Fruit fly (Drosophila melanogaster) whole organism, embryonic: Measurements from ENCODE around the gene CG8135.

Source experiments
- Asciz ChIP-seq: fragments of 200-800 bp; sonication (Bioruptor generic); optimal IDR thresholded peaks from 2 replicates; lab custom pipeline; 2017; ENCODE audit warnings: missing biosample characterization, mild to moderate bottlenecking, missing genetic modification characterization, missing genetic modification reagents
- Atf6 ChIP-seq: fragments of 200-800 bp; sonication (Bioruptor generic); IDR thresholded peaks from 2 replicates; pipeline ENCODE4 v1.3.6; 2022; ENCODE audit warnings: missing biosample characterization, missing genetic modification characterization
- Bteb2 ChIP-seq: fragments of 200-800 bp; sonication (Bioruptor generic); optimal IDR thresholded peaks from 2 replicates; lab custom pipeline; 2016; ENCODE audit warnings: missing biosample characterization, missing genetic modification characterization
- CG10267 ChIP-seq: fragments of 200-800 bp; sonication (Bioruptor generic); optimal IDR thresholded peaks from 2 replicates; lab custom pipeline; 2018; ENCODE audit warnings: missing biosample characterization, mild to moderate bottlenecking, missing genetic modification characterization, moderate library complexity
- CG10959 ChIP-seq: fragments of 200-800 bp; sonication (Bioruptor generic); IDR thresholded peaks from 2 replicates; pipeline ENCODE4 v1.3.6; 2022; ENCODE audit warnings: missing biosample characterization, missing genetic modification characterization
- CG14050 ChIP-seq: fragments of 200-800 bp; sonication (Bioruptor generic); IDR thresholded peaks from 3 replicates; pipeline ENCODE4 v1.3.6; 2022; ENCODE audit warnings: missing biosample characterization, missing genetic modification characterization
- CG14441 ChIP-seq: fragments of 200-800 bp; sonication (Bioruptor generic); IDR thresholded peaks from 2 replicates; pipeline ENCODE4 v1.3.6; 2022; ENCODE audit warnings: missing biosample characterization, missing genetic modification characterization
- CG15269 ChIP-seq: fragments of 200-800 bp; sonication (Bioruptor generic); optimal IDR thresholded peaks from 2 replicates; lab custom pipeline; 2018; ENCODE audit warnings: missing biosample characterization, mild to moderate bottlenecking, missing genetic modification characterization, moderate library complexity
- CG1529 ChIP-seq: fragments of 200-800 bp; sonication (Bioruptor generic); optimal IDR thresholded peaks from 3 replicates; lab custom pipeline; 2018; ENCODE audit warnings: missing biosample characterization, missing genetic modification characterization
- CG15479 ChIP-seq: fragments of 200-800 bp; sonication (Bioruptor generic); optimal IDR thresholded peaks from 3 replicates; lab custom pipeline; 2019; ENCODE audit warnings: missing biosample characterization, mild to moderate bottlenecking, missing genetic modification characterization, moderate library complexity
- CG15514 ChIP-seq: fragments of 200-800 bp; sonication (Bioruptor generic); optimal IDR thresholded peaks from 3 replicates; lab custom pipeline; 2017; ENCODE audit warnings: missing biosample characterization, missing genetic modification characterization, mild to moderate bottlenecking, moderate library complexity, missing genetic modification reagents
- CG2678 ChIP-seq: fragments of 200-800 bp; sonication (Bioruptor generic); optimal IDR thresholded peaks from 3 replicates; lab custom pipeline; 2019; ENCODE audit warnings: missing biosample characterization, mild to moderate bottlenecking, missing genetic modification characterization, moderate library complexity
- CG3163 ChIP-seq: fragments of 200-800 bp; sonication (Bioruptor generic); optimal IDR thresholded peaks from 3 replicates; lab custom pipeline; 2016; ENCODE audit warnings: missing biosample characterization, missing genetic modification characterization
- CG4282 ChIP-seq: fragments of 200-800 bp; sonication (Bioruptor generic); optimal IDR thresholded peaks from 2 replicates; lab custom pipeline; 2016; ENCODE audit warnings: missing biosample characterization, missing genetic modification characterization
- CG4424 ChIP-seq: fragments of 200-800 bp; sonication (Bioruptor generic); optimal IDR thresholded peaks from 3 replicates; lab custom pipeline; 2016; ENCODE audit warnings: missing biosample characterization, missing genetic modification characterization
- CG5245 ChIP-seq: fragments of 200-800 bp; sonication (Bioruptor generic); optimal IDR thresholded peaks from 3 replicates; lab custom pipeline; 2016; ENCODE audit warnings: missing biosample characterization, missing genetic modification characterization
- CG6175 ChIP-seq: fragments of 200-800 bp; sonication (Bioruptor generic); IDR thresholded peaks from 3 replicates; pipeline ENCODE4 v1.3.6; 2022; ENCODE audit warnings: missing biosample characterization, missing genetic modification characterization
- CG6813 ChIP-seq: fragments of 200-800 bp; sonication (Bioruptor generic); optimal IDR thresholded peaks from 2 replicates; lab custom pipeline; 2017; ENCODE audit warnings: missing biosample characterization, missing genetic modification characterization, mild to moderate bottlenecking, moderate library complexity, missing genetic modification reagents
- Chrac-16 ChIP-seq: fragments of 200-800 bp; sonication (Bioruptor generic); optimal IDR thresholded peaks from 3 replicates; lab custom pipeline; 2016; ENCODE audit warnings: missing biosample characterization, missing genetic modification characterization
- E2f2 ChIP-seq: fragments of 200-800 bp; sonication (Bioruptor generic); IDR thresholded peaks from 2 replicates; pipeline ENCODE4 v1.3.6; 2022; ENCODE audit warnings: missing biosample characterization, missing genetic modification characterization
- HLH54F ChIP-seq: fragments of 200-800 bp; sonication (Bioruptor generic); optimal IDR thresholded peaks from 3 replicates; lab custom pipeline; 2016; ENCODE audit warnings: missing biosample characterization, missing genetic modification characterization
- Lim3 ChIP-seq: fragments of 200-800 bp; sonication (Bioruptor generic); IDR thresholded peaks from 2 replicates; pipeline ENCODE4 v1.3.6; 2022; ENCODE audit warnings: missing biosample characterization, missing genetic modification characterization
- PHDP ChIP-seq: fragments of 200-800 bp; sonication (Bioruptor generic); optimal IDR thresholded peaks from 3 replicates; lab custom pipeline; 2018; ENCODE audit warnings: missing biosample characterization, mild to moderate bottlenecking, missing genetic modification characterization, moderate library complexity
- Ravus ChIP-seq: fragments of 200-800 bp; sonication (Bioruptor generic); IDR thresholded peaks from 2 replicates; pipeline ENCODE4 v1.3.6; 2022; ENCODE audit warnings: missing biosample characterization, missing genetic modification characterization
- Rx ChIP-seq: fragments of 200-800 bp; sonication (Bioruptor generic); IDR thresholded peaks from 2 replicates; pipeline ENCODE4 v1.3.6; 2022; ENCODE audit warnings: missing biosample characterization, missing genetic modification characterization
- ab ChIP-seq: fragments of 200-800 bp; sonication (Bioruptor generic); optimal IDR thresholded peaks from 2 replicates; lab custom pipeline; 2016; ENCODE audit warnings: missing biosample characterization, missing genetic modification characterization
- chif ChIP-seq, 2 experiments: fragments of 200-800 bp; sonication (Bioruptor generic); optimal IDR thresholded peaks; 3 replicates each; lab custom pipeline; 2016; ENCODE audit warnings: missing biosample characterization in 2 of 2, missing genetic modification characterization in 2 of 2
- corto ChIP-seq: fragments of 200-800 bp; sonication (Bioruptor generic); optimal IDR thresholded peaks from 2 replicates; lab custom pipeline; 2016; ENCODE audit warnings: missing biosample characterization, mild to moderate bottlenecking, missing genetic modification characterization, moderate library complexity
- crp ChIP-seq, 2 experiments: fragments of 200-800 bp; sonication (Bioruptor generic); optimal IDR thresholded peaks; 2 replicates in 1 of 2; 3 replicates in 1 of 2; lab custom pipeline; 2017; ENCODE audit warnings: missing biosample characterization in 2 of 2, missing genetic modification characterization in 2 of 2, mild to moderate bottlenecking in 1 of 2, moderate library complexity in 1 of 2
- ems ChIP-seq: fragments of 200-800 bp; sonication (Bioruptor generic); optimal IDR thresholded peaks from 3 replicates; lab custom pipeline; 2016; ENCODE audit warnings: missing biosample characterization, missing genetic modification characterization
- eyg ChIP-seq: fragments of 200-800 bp; sonication (Bioruptor generic); optimal IDR thresholded peaks from 3 replicates; lab custom pipeline; 2016; ENCODE audit warnings: missing biosample characterization, missing genetic modification characterization
- ftz-f1 ChIP-seq: fragments of 200-800 bp; sonication (Bioruptor generic); optimal IDR thresholded peaks from 2 replicates; lab custom pipeline; 2016; ENCODE audit warnings: missing biosample characterization, missing genetic modification characterization
- gfzf ChIP-seq: fragments of 200-800 bp; sonication (Bioruptor generic); optimal IDR thresholded peaks from 2 replicates; lab custom pipeline; 2016; ENCODE audit warnings: missing biosample characterization, mild to moderate bottlenecking, missing genetic modification characterization, moderate library complexity
- hkb ChIP-seq, 2 experiments: fragments of 200-800 bp in 1 of 2; fragments of >200 bp in 1 of 2; sonication (Bioruptor generic) in 1 of 2; IDR thresholded peaks in 1 of 2; optimal IDR thresholded peaks in 1 of 2; 2 replicates each; pipeline versions ENCODE4 v1.3.6 to Lab custom; 2017 to 2022; ENCODE audit warnings: missing biosample characterization in 1 of 2, missing genetic modification characterization in 1 of 2
- ind ChIP-seq: fragments of 200-800 bp; sonication (Bioruptor generic); optimal IDR thresholded peaks from 3 replicates; lab custom pipeline; 2016; ENCODE audit warnings: missing biosample characterization, missing genetic modification characterization
- inv ChIP-seq: fragments of 200-800 bp; sonication (Bioruptor generic); IDR thresholded peaks from 2 replicates; pipeline ENCODE4 v1.3.6; 2022; ENCODE audit warnings: missing biosample characterization, missing genetic modification characterization; ENCODE audit not compliant: partially characterized antibody
- nom ChIP-seq: fragments of 200-800 bp; sonication (Bioruptor generic); optimal IDR thresholded peaks from 2 replicates; lab custom pipeline; 2017; ENCODE audit warnings: missing biosample characterization, missing genetic modification characterization, mild to moderate bottlenecking, moderate library complexity, missing genetic modification reagents
- oc ChIP-seq: fragments of 200-800 bp; sonication (Bioruptor generic); optimal IDR thresholded peaks from 2 replicates; lab custom pipeline; 2018; ENCODE audit warnings: missing biosample characterization, mild to moderate bottlenecking, missing genetic modification characterization, moderate library complexity
- pan ChIP-seq, 4 experiments: fragments of >200 bp in 3 of 4; fragments of 200-800 bp in 1 of 4; sonication (Bioruptor generic) in 1 of 4; optimal IDR thresholded peaks in 3 of 4; IDR thresholded peaks in 1 of 4; 2 replicates each; pipeline versions ENCODE4 v1.3.6 to Lab custom; 2017 to 2022; ENCODE audit warnings: missing biosample characterization in 2 of 4, missing genetic modification characterization in 2 of 4, mixed read lengths in 1 of 4
- pho ChIP-seq: fragments of 200-800 bp; sonication (Bioruptor generic); optimal IDR thresholded peaks from 2 replicates; lab custom pipeline; 2016; ENCODE audit warnings: missing biosample characterization, missing genetic modification characterization
- phol ChIP-seq: fragments of 200-800 bp; sonication (Bioruptor generic); optimal IDR thresholded peaks from 3 replicates; lab custom pipeline; 2018; ENCODE audit warnings: missing biosample characterization, mild to moderate bottlenecking, missing genetic modification characterization, moderate library complexity
- psq ChIP-seq: fragments of 200-800 bp; sonication (Bioruptor generic); optimal IDR thresholded peaks from 2 replicates; lab custom pipeline; 2017; ENCODE audit warnings: missing biosample characterization, missing genetic modification characterization
- pum ChIP-seq: fragments of 200-800 bp; sonication (Bioruptor generic); optimal IDR thresholded peaks from 2 replicates; lab custom pipeline; 2016; ENCODE audit warnings: missing biosample characterization, missing genetic modification characterization
- rib ChIP-seq: fragments of 200-800 bp; sonication (Bioruptor generic); IDR thresholded peaks from 2 replicates; pipeline ENCODE4 v1.3.6; 2022; ENCODE audit warnings: missing biosample characterization, missing genetic modification characterization
- schlank ChIP-seq: fragments of 200-800 bp; sonication (Bioruptor generic); optimal IDR thresholded peaks from 2 replicates; lab custom pipeline; 2018; ENCODE audit warnings: missing biosample characterization, mild to moderate bottlenecking, missing genetic modification characterization
- slp2 ChIP-seq: fragments of 200-800 bp; sonication (Bioruptor generic); optimal IDR thresholded peaks from 2 replicates; lab custom pipeline; 2016; ENCODE audit warnings: missing biosample characterization, missing genetic modification characterization
- trh ChIP-seq: fragments of 200-800 bp; sonication (Bioruptor generic); optimal IDR thresholded peaks from 2 replicates; lab custom pipeline; 2016; ENCODE audit warnings: missing biosample characterization, missing genetic modification characterization
- vfl ChIP-seq: fragments of 200-800 bp; sonication (Bioruptor generic); optimal IDR thresholded peaks from 2 replicates; lab custom pipeline; 2016; ENCODE audit warnings: missing biosample characterization, missing genetic modification characterization
- vnd ChIP-seq: fragments of 200-800 bp; sonication (Bioruptor generic); IDR thresholded peaks from 3 replicates; pipeline ENCODE4 v1.3.6; 2022; ENCODE audit warnings: missing biosample characterization, missing genetic modification characterization; ENCODE audit not compliant: partially characterized antibody

The CG8135 gene

dm6 chr3R:9401127-9401603 lies 3.0 kb upstream of the CG8135 start, which contains the start of the genes RpL34b and CG8132 (continued):
- TF ChIP-seq CG4282 (GFP tag; lab: Kevin White, UChicago): peak; percentile 92
- peak; percentile 62; the same call in 1 of the 2 replicates for TF ChIP-seq Lim3 (GFP tag; lab: Robert Waterston, UW)
- peak; percentile 95 for TF ChIP-seq CG14441 (GFP tag; lab: Robert Waterston, UW)
- peak; percentile 79 for TF ChIP-seq Ravus (GFP tag; lab: Robert Waterston, UW)
- TF ChIP-seq HLH54F: peak; percentile 97
- TF ChIP-seq trh (GFP tag; lab: Kevin White, UChicago): peak; percentile 87
- peak; percentile 95 for TF ChIP-seq ftz-f1 (GFP tag; lab: Kevin White, UChicago)
- TF ChIP-seq chif (GFP tag; optimal IDR thresholded peaks at IDR 0.05; lab: Kevin White, UChicago): peak; percentile 94 to 97
- TF ChIP-seq schlank (tag; lab: Kevin White, UChicago): peak; percentile 96
- TF ChIP-seq CG10267: peak; percentile 99
- peak; percentile 95 for TF ChIP-seq phol
- TF ChIP-seq CG15514 (GFP tag; lab: Kevin White, UChicago): peak; percentile 93
- TF ChIP-seq CG4424 (GFP tag; lab: Kevin White, UChicago): peak; percentile 95
- TF ChIP-seq CG1529: peak; percentile 90
- TF ChIP-seq E2f2: peak; percentile 78
- peak; percentile 96 for TF ChIP-seq rib (GFP tag; lab: Robert Waterston, UW)
- peak; percentile 90 for TF ChIP-seq nom (GFP tag; lab: Kevin White, UChicago)
- TF ChIP-seq ems: peak; percentile 96
- TF ChIP-seq eyg (GFP tag; lab: Kevin White, UChicago): peak; percentile 78
- TF ChIP-seq ab (GFP tag; lab: Kevin White, UChicago): peak; percentile 87
- peak; percentile 98 for TF ChIP-seq vfl (GFP tag; lab: Kevin White, UChicago)
- peak; percentile 97 for TF ChIP-seq pho
- no peak for TF ChIP-seq vnd
- TF ChIP-seq ind (GFP tag; lab: Kevin White, UChicago): peak; percentile 95
- TF ChIP-seq Asciz (GFP tag; lab: Kevin White, UChicago): peak; percentile 83
- TF ChIP-seq oc (tag; lab: Kevin White, UChicago): peak; percentile 91
- TF ChIP-seq inv (GFP tag; lab: Robert Waterston, UW): peak; percentile 34; the same call in 1 of the 2 replicates
- TF ChIP-seq CG5245 (GFP tag; lab: Kevin White, UChicago): peak; percentile 88
- TF ChIP-seq CG3163 (GFP tag; lab: Kevin White, UChicago): peak; percentile 86
- peak; percentile 96 for TF ChIP-seq PHDP (tag; lab: Kevin White, UChicago)
- peak; percentile 88 for TF ChIP-seq CG10959 (GFP tag; lab: Robert Waterston, UW)
- peak; percentile 85 for TF ChIP-seq CG14050 (GFP tag; lab: Robert Waterston, UW)
- TF ChIP-seq CG15479 (GFP tag; lab: Kevin White, UChicago): peak; percentile 55
- peak; percentile 96 for TF ChIP-seq CG6175 (GFP tag; lab: Robert Waterston, UW)
- TF ChIP-seq Chrac-16 (GFP tag; lab: Kevin White, UChicago): peak; percentile 96
- TF ChIP-seq CG6813 (GFP tag; lab: Kevin White, UChicago): peak; percentile 93
- peak; percentile 98 for TF ChIP-seq pum
- TF ChIP-seq corto (GFP tag; lab: Kevin White, UChicago): peak; percentile 88
- peak; percentile 94 for TF ChIP-seq Atf6 (GFP tag; lab: Robert Waterston, UW)
- peak in 1 of 2 experiments; percentile 76 for TF ChIP-seq crp (GFP tag; optimal IDR thresholded peaks at IDR 0.05; lab: Kevin White, UChicago)
- peak; percentile 95 for TF ChIP-seq CG2678
- peak; percentile 91 for TF ChIP-seq hkb (optimal IDR thresholded peaks at IDR 0.05; lab: Kevin White, UChicago)
- peak; percentile 93 for TF ChIP-seq hkb (GFP tag; IDR thresholded peaks at IDR 0.05; lab: Robert Waterston, UW)
- peak; percentile 96 for TF ChIP-seq Rx
- peak; percentile 45 for TF ChIP-seq gfzf (GFP tag; lab: Kevin White, UChicago)
- peak; percentile 93 for TF ChIP-seq slp2
- no peak for TF ChIP-seq pan (optimal IDR thresholded peaks at IDR 0.05; lab: Kevin White, UChicago)
- peak in 1 of 2 experiments; percentile 96 for TF ChIP-seq pan (GFP tag; optimal IDR thresholded peaks at IDR 0.05 in 1 of 2, IDR thresholded peaks at IDR 0.05 in 1 of 2)
- peak; percentile 96 for TF ChIP-seq Bteb2 (GFP tag; lab: Kevin White, UChicago)
- TF ChIP-seq psq: peak; percentile 87
- peak; percentile 95 for TF ChIP-seq CG15269 (tag; lab: Kevin White, UChicago)
